Fruit fly (Drosophila melanogaster) whole organism, embryonic: Measurements from ENCODE around the gene SP555.

ENCODE experiments used
- CG1024 ChIP-seq: fragments of 200-800 bp; sonication (Bioruptor generic); IDR thresholded peaks from 2 replicates; pipeline ENCODE4 v1.3.6; 2022; ENCODE audit warnings: missing biosample characterization, missing genetic modification characterization
- CG10267 ChIP-seq: fragments of 200-800 bp; sonication (Bioruptor generic); optimal IDR thresholded peaks from 2 replicates; lab custom pipeline; 2018; ENCODE audit warnings: missing biosample characterization, mild to moderate bottlenecking, missing genetic modification characterization, moderate library complexity
- CG11085 ChIP-seq: fragments of 200-800 bp; sonication (Bioruptor generic); IDR thresholded peaks from 2 replicates; pipeline ENCODE4 v1.3.6; 2022; ENCODE audit warnings: missing biosample characterization, missing genetic modification characterization
- CG11695 ChIP-seq: fragments of 200-800 bp; sonication (Bioruptor generic); IDR thresholded peaks from 3 replicates; pipeline ENCODE4 v1.3.6; 2022; ENCODE audit warnings: missing biosample characterization, missing genetic modification characterization
- CG17361 ChIP-seq: fragments of 200-800 bp; sonication (Bioruptor generic); IDR thresholded peaks from 3 replicates; pipeline ENCODE4 v1.3.6; 2022; ENCODE audit warnings: missing biosample characterization, missing genetic modification characterization
- CG17612 ChIP-seq: fragments of 200-800 bp; sonication (Bioruptor generic); IDR thresholded peaks from 2 replicates; pipeline ENCODE4 v1.3.6; 2022; ENCODE audit warnings: missing biosample characterization, missing genetic modification characterization
- CG17829 ChIP-seq: fragments of 200-800 bp; optimal IDR thresholded peaks from 2 replicates; lab custom pipeline; 2019; ENCODE audit warnings: missing biosample characterization, mild to moderate bottlenecking, missing genetic modification characterization, moderate library complexity
- CG30403 ChIP-seq: fragments of 200-800 bp; sonication (Bioruptor generic); optimal IDR thresholded peaks from 3 replicates; lab custom pipeline; 2016; ENCODE audit warnings: missing biosample characterization, missing genetic modification characterization
- CG3065 ChIP-seq: fragments of 200-800 bp; sonication (Bioruptor generic); optimal IDR thresholded peaks from 2 replicates; lab custom pipeline; 2016; ENCODE audit warnings: missing biosample characterization, missing genetic modification characterization
- CG31224 ChIP-seq: fragments of 200-800 bp; sonication (Bioruptor generic); IDR thresholded peaks from 2 replicates; pipeline ENCODE4 v1.3.6; 2022; ENCODE audit warnings: missing biosample characterization, missing genetic modification characterization
- CG31441 ChIP-seq: fragments of 200-800 bp; sonication (Bioruptor generic); IDR thresholded peaks from 2 replicates; pipeline ENCODE4 v1.3.6; 2022; ENCODE audit warnings: missing biosample characterization, missing genetic modification characterization
- CG32532 ChIP-seq: fragments of 200-800 bp; sonication (Bioruptor generic); IDR thresholded peaks from 2 replicates; pipeline ENCODE4 v1.3.6; 2022; ENCODE audit warnings: missing biosample characterization, missing genetic modification characterization
- CG3407 ChIP-seq: fragments of 200-800 bp; sonication (Bioruptor generic); optimal IDR thresholded peaks from 2 replicates; lab custom pipeline; 2018; ENCODE audit warnings: missing biosample characterization, mild to moderate bottlenecking, missing genetic modification characterization
- CG3726 ChIP-seq: fragments of 200-800 bp; sonication (Bioruptor generic); IDR thresholded peaks from 3 replicates; pipeline ENCODE4, ENCODE4 v1.3.6; 2022; ENCODE audit warnings: missing biosample characterization, missing genetic modification characterization
- CG43689 ChIP-seq: fragments of 200-800 bp; sonication (Bioruptor generic); IDR thresholded peaks from 2 replicates; pipeline ENCODE4 v1.3.6; 2022; ENCODE audit warnings: missing biosample characterization, missing genetic modification characterization
- CG4617 ChIP-seq: fragments of 200-800 bp; sonication (Bioruptor generic); optimal IDR thresholded peaks from 3 replicates; lab custom pipeline; 2016; ENCODE audit warnings: missing biosample characterization, missing genetic modification characterization, borderline replicate concordance
- CG4707 ChIP-seq: fragments of 200-800 bp; sonication (Bioruptor generic); optimal IDR thresholded peaks from 2 replicates; lab custom pipeline; 2018; ENCODE audit warnings: missing biosample characterization, mild to moderate bottlenecking, missing genetic modification characterization, moderate library complexity
- CG7786 ChIP-seq: fragments of 200-800 bp; sonication (Bioruptor generic); optimal IDR thresholded peaks from 2 replicates; lab custom pipeline; 2016; ENCODE audit warnings: missing biosample characterization, missing genetic modification characterization
- CG7839 ChIP-seq: fragments of 200-800 bp; sonication (Bioruptor generic); optimal IDR thresholded peaks from 3 replicates; lab custom pipeline; 2018; ENCODE audit warnings: missing biosample characterization, mild to moderate bottlenecking, missing genetic modification characterization, moderate library complexity
- Dad ChIP-seq: fragments of 200-800 bp; sonication (Bioruptor generic); optimal IDR thresholded peaks from 3 replicates; lab custom pipeline; 2016; ENCODE audit warnings: missing biosample characterization, missing genetic modification characterization
- Fer3 ChIP-seq: fragments of 200-800 bp; sonication (Bioruptor generic); optimal IDR thresholded peaks from 2 replicates; lab custom pipeline; 2018; ENCODE audit warnings: missing biosample characterization, mild to moderate bottlenecking, missing genetic modification characterization, moderate library complexity
- Hand ChIP-seq: fragments of 200-800 bp; sonication (Bioruptor generic); optimal IDR thresholded peaks from 2 replicates; lab custom pipeline; 2017; ENCODE audit warnings: mild to moderate bottlenecking, missing biosample characterization, missing genetic modification reagents, missing genetic modification characterization
- Lim3 ChIP-seq: fragments of 200-800 bp; sonication (Bioruptor generic); IDR thresholded peaks from 2 replicates; pipeline ENCODE4 v1.3.6; 2022; ENCODE audit warnings: missing biosample characterization, missing genetic modification characterization
- Lpt ChIP-seq: fragments of >200 bp; optimal IDR thresholded peaks from 2 replicates; lab custom pipeline; 2018; ENCODE audit warnings: missing biosample characterization, missing genetic modification characterization
- Mad ChIP-seq: fragments of 200-800 bp; sonication (Bioruptor generic); optimal IDR thresholded peaks from 2 replicates; lab custom pipeline; 2016; ENCODE audit warnings: missing biosample characterization, missing genetic modification characterization
- Nf-YC ChIP-seq: fragments of 200-800 bp; optimal IDR thresholded peaks from 3 replicates; lab custom pipeline; 2019; ENCODE audit warnings: missing biosample characterization, mild to moderate bottlenecking, missing genetic modification characterization, moderate library complexity
- Opbp ChIP-seq: fragments of 200-800 bp; sonication (Bioruptor generic); IDR thresholded peaks from 3 replicates; pipeline ENCODE4 v1.3.6; 2022; ENCODE audit warnings: missing biosample characterization, missing genetic modification characterization; ENCODE audit not compliant: partially characterized antibody
- ash1 ChIP-seq: fragments of 200-800 bp; sonication (Bioruptor generic); optimal IDR thresholded peaks from 2 replicates; lab custom pipeline; 2018; ENCODE audit warnings: missing biosample characterization, mild to moderate bottlenecking, missing genetic modification characterization
- btn ChIP-seq: fragments of 200-800 bp; sonication (Bioruptor generic); optimal IDR thresholded peaks from 2 replicates; lab custom pipeline; 2016; ENCODE audit warnings: missing biosample characterization, missing genetic modification characterization
- cad ChIP-seq: fragments of >200 bp; optimal IDR thresholded peaks from 2 replicates; lab custom pipeline; 2017; ENCODE audit warnings: missing biosample characterization, missing genetic modification characterization
- cato ChIP-seq: fragments of 200-800 bp; sonication (Bioruptor generic); optimal IDR thresholded peaks from 2 replicates; lab custom pipeline; 2016; ENCODE audit warnings: missing biosample characterization, missing genetic modification characterization, borderline replicate concordance
- corto ChIP-seq: fragments of 200-800 bp; sonication (Bioruptor generic); optimal IDR thresholded peaks from 2 replicates; lab custom pipeline; 2016; ENCODE audit warnings: missing biosample characterization, mild to moderate bottlenecking, missing genetic modification characterization, moderate library complexity
- fd64A ChIP-seq: fragments of 200-800 bp; sonication (Bioruptor generic); optimal IDR thresholded peaks from 3 replicates; lab custom pipeline; 2018; ENCODE audit warnings: missing biosample characterization, mild to moderate bottlenecking, missing genetic modification characterization
- grn ChIP-seq: fragments of 200-800 bp; sonication (Bioruptor generic); optimal IDR thresholded peaks from 3 replicates; lab custom pipeline; 2017; ENCODE audit warnings: missing biosample characterization, missing genetic modification characterization
- hb ChIP-seq: fragments of 200-800 bp; sonication (Bioruptor generic); IDR thresholded peaks from 3 replicates; pipeline ENCODE4 v1.3.6; 2022; ENCODE audit warnings: missing biosample characterization, missing genetic modification characterization; ENCODE audit not compliant: partially characterized antibody
- hbn ChIP-seq: fragments of 200-800 bp; sonication (Bioruptor generic); IDR thresholded peaks from 2 replicates; pipeline ENCODE4 v1.3.6; 2022; ENCODE audit warnings: missing biosample characterization, missing genetic modification characterization; ENCODE audit not compliant: partially characterized antibody
- hth ChIP-seq: fragments of >200 bp; optimal IDR thresholded peaks from 2 replicates; lab custom pipeline; 2017; ENCODE audit warnings: inconsistent platforms
- inv ChIP-seq: fragments of 200-800 bp; sonication (Bioruptor generic); IDR thresholded peaks from 2 replicates; pipeline ENCODE4 v1.3.6; 2022; ENCODE audit warnings: missing biosample characterization, missing genetic modification characterization; ENCODE audit not compliant: partially characterized antibody
- jing ChIP-seq: fragments of 200-800 bp; sonication (Bioruptor generic); optimal IDR thresholded peaks from 2 replicates; lab custom pipeline; 2018; ENCODE audit warnings: missing biosample characterization, mild to moderate bottlenecking, missing genetic modification characterization
- kah ChIP-seq: fragments of 200-800 bp; sonication (Bioruptor generic); optimal IDR thresholded peaks from 2 replicates; lab custom pipeline; 2018; ENCODE audit warnings: missing biosample characterization, mild to moderate bottlenecking, missing genetic modification characterization
- nau ChIP-seq: fragments of 200-800 bp; sonication (Bioruptor generic); optimal IDR thresholded peaks from 3 replicates; lab custom pipeline; 2017; ENCODE audit warnings: missing biosample characterization, mild to moderate bottlenecking, missing genetic modification characterization, missing genetic modification reagents
- otp ChIP-seq: fragments of 200-800 bp; sonication (Bioruptor generic); IDR thresholded peaks from 3 replicates; pipeline ENCODE4, ENCODE4 v1.3.6; 2022; ENCODE audit warnings: missing biosample characterization, missing genetic modification characterization
- pnt ChIP-seq: fragments of 200-800 bp; sonication (Bioruptor generic); optimal IDR thresholded peaks from 3 replicates; lab custom pipeline; 2016; ENCODE audit warnings: missing biosample characterization, missing genetic modification characterization
- run ChIP-seq: fragments of 200-800 bp; sonication (Bioruptor generic); optimal IDR thresholded peaks from 3 replicates; lab custom pipeline; 2018; ENCODE audit warnings: missing biosample characterization, mild to moderate bottlenecking, missing genetic modification characterization
- sens ChIP-seq: fragments of 200-800 bp; sonication (Bioruptor generic); peaks from one replicate; lab custom pipeline; 2016; ENCODE audit warnings: missing biosample characterization, missing genetic modification characterization
- sisA ChIP-seq: fragments of 200-800 bp; sonication (Bioruptor generic); IDR thresholded peaks from 2 replicates; pipeline ENCODE4 v1.3.6; 2022; ENCODE audit warnings: missing biosample characterization, missing genetic modification characterization
- slbo ChIP-seq: fragments of 200-800 bp; sonication (Bioruptor generic); IDR thresholded peaks from 2 replicates; pipeline ENCODE4 v1.3.6; 2022; ENCODE audit warnings: missing biosample characterization, missing genetic modification characterization
- unc-4 ChIP-seq: fragments of 200-800 bp; sonication (Bioruptor generic); IDR thresholded peaks from 2 replicates; pipeline ENCODE4 v1.3.6; 2022; ENCODE audit warnings: missing biosample characterization, missing genetic modification characterization; ENCODE audit not compliant: partially characterized antibody
- vnd ChIP-seq: fragments of 200-800 bp; sonication (Bioruptor generic); IDR thresholded peaks from 3 replicates; pipeline ENCODE4 v1.3.6; 2022; ENCODE audit warnings: missing biosample characterization, missing genetic modification characterization; ENCODE audit not compliant: partially characterized antibody
- zfh2 ChIP-seq: fragments of 200-800 bp; sonication (Bioruptor generic); optimal IDR thresholded peaks from 2 replicates; lab custom pipeline; 2016; ENCODE audit warnings: missing biosample characterization, missing genetic modification characterization

Gene SP555

dm6 chr2L:5052367-5052914 is 14.9 kb downstream of the SP555 start, which contains the start of gene senju (continued):
- TF ChIP-seq grn (GFP tag; lab: Kevin White, UChicago) (peak; percentile 48), CG17361 (GFP tag; lab: Robert Waterston, UW) (peak; percentile 78), corto (GFP tag; lab: Kevin White, UChicago) (peak; percentile 54), nau (GFP tag; lab: Kevin White, UChicago) (peak; percentile 81), CG1024 (peak; percentile 68), CG3065 (GFP tag; lab: Kevin White, UChicago) (peak; percentile 72), CG3407 (GFP tag; lab: Kevin White, UChicago) (peak; percentile 66), hbn (GFP tag; lab: Robert Waterston, UW) (0 out of 2 replicates have a peak, but pooled peaks have one; percentile 42), CG11085 (GFP tag; lab: Robert Waterston, UW) (peak; percentile 51), zfh2 (GFP tag; lab: Kevin White, UChicago) (peak; percentile 90), CG31441 (GFP tag; lab: Robert Waterston, UW) (peak; percentile 81), Mad (GFP tag; lab: Kevin White, UChicago) (peak; percentile 83), cato (peak; percentile 58), otp (GFP tag; lab: Robert Waterston, UW) (peak; percentile 57), btn (GFP tag; lab: Kevin White, UChicago) (peak; percentile 78), Lim3 (GFP tag; lab: Robert Waterston, UW) (peak; percentile 37; the same call in 1 of the 2 replicates), sisA (GFP tag; lab: Robert Waterston, UW) (peak; percentile 75), Dad (GFP tag; lab: Kevin White, UChicago) (peak; percentile 88), slbo (peak; percentile 83), CG30403 (peak; percentile 90), CG3726 (GFP tag; lab: Robert Waterston, UW) (peak; percentile 69; the same call in 2 of the 3 replicates), inv (GFP tag; lab: Robert Waterston, UW) (no peak; the same call in 1 of the 2 replicates), kah (GFP tag; lab: Kevin White, UChicago) (peak; percentile 21), CG43689 (GFP tag; lab: Robert Waterston, UW) (peak; percentile 76), CG4707 (GFP tag; lab: Kevin White, UChicago) (peak; percentile 65), vnd (GFP tag; lab: Robert Waterston, UW) (peak; percentile 23; the same call in 1 of the 3 replicates), jing (GFP tag; lab: Kevin White, UChicago) (peak; percentile 76), hb (no peak), CG4617 (GFP tag; lab: Kevin White, UChicago) (peak; percentile 95), CG31224 (GFP tag; lab: Robert Waterston, UW) (peak; percentile 63), Hand (GFP tag; lab: Kevin White, UChicago) (peak; percentile 82), Fer3 (peak; percentile 74), Lpt (no peak), CG32532 (GFP tag; lab: Robert Waterston, UW) (peak; percentile 89), pnt (GFP tag; lab: Kevin White, UChicago) (peak; percentile 74), Nf-YC (tag; lab: Kevin White, UChicago) (peak; percentile 73), hth (no peak), run (peak; percentile 61), CG7839 (peak; percentile 79), ash1 (peak; percentile 74), CG7786 (GFP tag; lab: Kevin White, UChicago) (peak; percentile 88), CG17829 (peak; percentile 63), fd64A (GFP tag; lab: Kevin White, UChicago) (peak; percentile 59), CG11695 (GFP tag; lab: Robert Waterston, UW) (peak; percentile 74), Opbp (GFP tag; lab: Robert Waterston, UW) (peak; percentile 100), sens (peak; percentile 98), unc-4 (GFP tag; lab: Robert Waterston, UW) (peak; percentile 32; the same call in 1 of the 2 replicates), CG10267 (tag; lab: Kevin White, UChicago) (peak; percentile 99), CG17612 (GFP tag; lab: Robert Waterston, UW) (no peak), cad (no peak)
